Fruit fly (Drosophila melanogaster) whole organism, embryonic: ENCODE results near the gene CG5969.

Experiments used
- Asciz ChIP-seq: fragments of 200-800 bp; sonication (Bioruptor generic); optimal IDR thresholded peaks from 2 replicates; lab custom pipeline; 2017; ENCODE audit warnings: missing biosample characterization, mild to moderate bottlenecking, missing genetic modification characterization, missing genetic modification reagents
- CG10959 ChIP-seq: fragments of 200-800 bp; sonication (Bioruptor generic); IDR thresholded peaks from 2 replicates; pipeline ENCODE4 v1.3.6; 2022; ENCODE audit warnings: missing biosample characterization, missing genetic modification characterization
- CG11398 ChIP-seq: fragments of 200-800 bp; sonication (Bioruptor generic); optimal IDR thresholded peaks from 2 replicates; lab custom pipeline; 2016; ENCODE audit warnings: missing biosample characterization, missing genetic modification characterization
- CG11504 ChIP-seq: fragments of 200-800 bp; sonication (Bioruptor generic); optimal IDR thresholded peaks from 3 replicates; lab custom pipeline; 2019; ENCODE audit warnings: missing biosample characterization, mild to moderate bottlenecking, missing genetic modification characterization, moderate library complexity
- CG11695 ChIP-seq: fragments of 200-800 bp; sonication (Bioruptor generic); IDR thresholded peaks from 3 replicates; pipeline ENCODE4 v1.3.6; 2022; ENCODE audit warnings: missing biosample characterization, missing genetic modification characterization
- CG12236 ChIP-seq: fragments of 200-800 bp; sonication (Bioruptor generic); optimal IDR thresholded peaks from 2 replicates; lab custom pipeline; 2016; ENCODE audit warnings: missing biosample characterization, missing genetic modification characterization
- CG14860 ChIP-seq: fragments of 200-800 bp; sonication (Bioruptor generic); IDR thresholded peaks from 3 replicates; pipeline ENCODE4 v1.3.6; 2022; ENCODE audit warnings: missing biosample characterization, missing genetic modification characterization; ENCODE audit not compliant: partially characterized antibody
- CG15696 ChIP-seq: fragments of 200-800 bp; sonication (Bioruptor generic); optimal IDR thresholded peaks from 2 replicates; lab custom pipeline; 2019; ENCODE audit warnings: missing biosample characterization, mild to moderate bottlenecking, missing genetic modification characterization, moderate library complexity
- CG18262 ChIP-seq: fragments of 200-800 bp; optimal IDR thresholded peaks from 3 replicates; lab custom pipeline; 2019; ENCODE audit warnings: missing biosample characterization, mild to moderate bottlenecking, missing genetic modification characterization, moderate library complexity
- CG18764 ChIP-seq: fragments of 200-800 bp; sonication (Bioruptor generic); optimal IDR thresholded peaks from 3 replicates; lab custom pipeline; 2016; ENCODE audit warnings: missing biosample characterization, missing genetic modification characterization
- CG2202 ChIP-seq: fragments of 200-800 bp; sonication (Bioruptor generic); optimal IDR thresholded peaks from 2 replicates; lab custom pipeline; 2018; ENCODE audit warnings: missing biosample characterization, mild to moderate bottlenecking, missing genetic modification characterization
- CG30403 ChIP-seq: fragments of 200-800 bp; sonication (Bioruptor generic); optimal IDR thresholded peaks from 3 replicates; lab custom pipeline; 2016; ENCODE audit warnings: missing biosample characterization, missing genetic modification characterization
- CG31388 ChIP-seq: fragments of 200-800 bp; sonication (Bioruptor generic); optimal IDR thresholded peaks from 2 replicates; lab custom pipeline; 2016; ENCODE audit warnings: missing biosample characterization, missing genetic modification characterization
- CG3163 ChIP-seq: fragments of 200-800 bp; sonication (Bioruptor generic); optimal IDR thresholded peaks from 3 replicates; lab custom pipeline; 2016; ENCODE audit warnings: missing biosample characterization, missing genetic modification characterization
- CG4617 ChIP-seq: fragments of 200-800 bp; sonication (Bioruptor generic); optimal IDR thresholded peaks from 3 replicates; lab custom pipeline; 2016; ENCODE audit warnings: missing biosample characterization, missing genetic modification characterization, borderline replicate concordance
- CG4707 ChIP-seq: fragments of 200-800 bp; sonication (Bioruptor generic); optimal IDR thresholded peaks from 2 replicates; lab custom pipeline; 2018; ENCODE audit warnings: missing biosample characterization, mild to moderate bottlenecking, missing genetic modification characterization, moderate library complexity
- CG6175 ChIP-seq: fragments of 200-800 bp; sonication (Bioruptor generic); IDR thresholded peaks from 3 replicates; pipeline ENCODE4 v1.3.6; 2022; ENCODE audit warnings: missing biosample characterization, missing genetic modification characterization
- CG6683 ChIP-seq: fragments of 200-800 bp; sonication (Bioruptor generic); optimal IDR thresholded peaks from 2 replicates; lab custom pipeline; 2017; ENCODE audit warnings: missing biosample characterization, mild to moderate bottlenecking, missing genetic modification characterization, missing genetic modification reagents
- CG6813 ChIP-seq: fragments of 200-800 bp; sonication (Bioruptor generic); optimal IDR thresholded peaks from 2 replicates; lab custom pipeline; 2017; ENCODE audit warnings: missing biosample characterization, missing genetic modification characterization, mild to moderate bottlenecking, moderate library complexity, missing genetic modification reagents
- CG7271 ChIP-seq: fragments of 200-800 bp; sonication (Bioruptor generic); optimal IDR thresholded peaks from 2 replicates; lab custom pipeline; 2018; ENCODE audit warnings: missing biosample characterization, mild to moderate bottlenecking, missing genetic modification characterization, moderate library complexity
- CG8089 ChIP-seq: fragments of 200-800 bp; sonication (Bioruptor generic); optimal IDR thresholded peaks from 3 replicates; lab custom pipeline; 2016; ENCODE audit warnings: missing biosample characterization, missing genetic modification characterization
- CG8290 ChIP-seq, 3 experiments: fragments of 200-800 bp; sonication (Bioruptor generic); optimal IDR thresholded peaks; 2 replicates each; lab custom pipeline; 2016 to 2019; ENCODE audit warnings: missing biosample characterization in 3 of 3, missing genetic modification characterization in 3 of 3, mild to moderate bottlenecking in 2 of 3, moderate library complexity in 1 of 3
- CG9609 ChIP-seq: fragments of 200-800 bp; sonication (Bioruptor generic); optimal IDR thresholded peaks from 3 replicates; lab custom pipeline; 2016; ENCODE audit warnings: missing biosample characterization, missing genetic modification characterization
- CHES-1-like ChIP-seq: fragments of 200-800 bp; sonication (Bioruptor generic); optimal IDR thresholded peaks from 2 replicates; lab custom pipeline; 2016; ENCODE audit warnings: missing biosample characterization, missing genetic modification characterization
- CrebB ChIP-seq: fragments of 200-800 bp; sonication (Bioruptor generic); optimal IDR thresholded peaks from 3 replicates; lab custom pipeline; 2018; ENCODE audit warnings: missing biosample characterization, mild to moderate bottlenecking, missing genetic modification characterization
- ERR ChIP-seq: fragments of 200-800 bp; sonication (Bioruptor generic); optimal IDR thresholded peaks from 2 replicates; lab custom pipeline; 2016; ENCODE audit warnings: missing biosample characterization, missing genetic modification characterization
- Fer1 ChIP-seq: fragments of 200-800 bp; sonication (Bioruptor generic); optimal IDR thresholded peaks from 2 replicates; lab custom pipeline; 2017; ENCODE audit warnings: missing biosample characterization, mild to moderate bottlenecking, missing genetic modification characterization
- Max ChIP-seq: fragments of 200-800 bp; sonication (Bioruptor generic); optimal IDR thresholded peaks from 2 replicates; lab custom pipeline; 2016; ENCODE audit warnings: missing biosample characterization, mild to moderate bottlenecking, missing genetic modification characterization
- PHDP ChIP-seq: fragments of 200-800 bp; sonication (Bioruptor generic); optimal IDR thresholded peaks from 3 replicates; lab custom pipeline; 2018; ENCODE audit warnings: missing biosample characterization, mild to moderate bottlenecking, missing genetic modification characterization, moderate library complexity
- Spps ChIP-seq: fragments of 200-800 bp; sonication (Bioruptor generic); optimal IDR thresholded peaks from 2 replicates; lab custom pipeline; 2018; ENCODE audit warnings: missing biosample characterization, mild to moderate bottlenecking, missing genetic modification characterization
- Ssrp ChIP-seq: fragments of 200-800 bp; sonication (Bioruptor generic); optimal IDR thresholded peaks from 2 replicates; lab custom pipeline; 2018; ENCODE audit warnings: missing biosample characterization, mild to moderate bottlenecking, missing genetic modification characterization, moderate library complexity
- ab ChIP-seq: fragments of 200-800 bp; sonication (Bioruptor generic); optimal IDR thresholded peaks from 2 replicates; lab custom pipeline; 2016; ENCODE audit warnings: missing biosample characterization, missing genetic modification characterization
- ac ChIP-seq: fragments of 200-800 bp; sonication (Bioruptor generic); optimal IDR thresholded peaks from 3 replicates; lab custom pipeline; 2017; ENCODE audit warnings: missing biosample characterization, mild to moderate bottlenecking, missing genetic modification characterization
- al ChIP-seq: fragments of 200-800 bp; sonication (Bioruptor generic); IDR thresholded peaks from 2 replicates; pipeline ENCODE4 v1.3.6; 2022; ENCODE audit warnings: missing biosample characterization, missing genetic modification characterization
- bowl ChIP-seq: fragments of 200-800 bp; sonication (Bioruptor generic); IDR thresholded peaks from 2 replicates; pipeline ENCODE4 v1.3.6; 2022; ENCODE audit warnings: missing biosample characterization, missing genetic modification characterization
- crc ChIP-seq: fragments of 200-800 bp; sonication (Bioruptor generic); optimal IDR thresholded peaks from 2 replicates; lab custom pipeline; 2016; ENCODE audit warnings: missing biosample characterization, missing genetic modification characterization
- disco-r ChIP-seq: fragments of 200-800 bp; sonication (Bioruptor generic); optimal IDR thresholded peaks from 2 replicates; lab custom pipeline; 2016; ENCODE audit warnings: missing biosample characterization, missing genetic modification characterization
- eyg ChIP-seq: fragments of 200-800 bp; sonication (Bioruptor generic); optimal IDR thresholded peaks from 3 replicates; lab custom pipeline; 2016; ENCODE audit warnings: missing biosample characterization, missing genetic modification characterization
- hth ChIP-seq: fragments of >200 bp; optimal IDR thresholded peaks from 2 replicates; lab custom pipeline; 2017; ENCODE audit warnings: inconsistent platforms
- jigr1 ChIP-seq: fragments of 200-800 bp; sonication (Bioruptor generic); IDR thresholded peaks from 3 replicates; pipeline ENCODE4 v1.3.6; 2022; ENCODE audit warnings: missing biosample characterization, missing genetic modification characterization
- ken ChIP-seq: fragments of 200-800 bp; sonication (Bioruptor generic); IDR thresholded peaks from 3 replicates; pipeline ENCODE4 v1.3.6; 2022; ENCODE audit warnings: missing biosample characterization, missing genetic modification characterization
- lab ChIP-seq: fragments of 200-800 bp; sonication (Bioruptor generic); optimal IDR thresholded peaks from 3 replicates; lab custom pipeline; 2017; ENCODE audit warnings: missing biosample characterization, missing genetic modification characterization, mild to moderate bottlenecking, moderate library complexity, missing genetic modification reagents
- mam ChIP-seq: fragments of 200-800 bp; sonication (Bioruptor generic); optimal IDR thresholded peaks from 3 replicates; lab custom pipeline; 2016; ENCODE audit warnings: missing biosample characterization, missing genetic modification characterization
- mirr ChIP-seq: fragments of 200-800 bp; sonication (Bioruptor generic); optimal IDR thresholded peaks from 3 replicates; lab custom pipeline; 2018; ENCODE audit warnings: missing biosample characterization, mild to moderate bottlenecking, missing genetic modification characterization
- odd ChIP-seq: fragments of 200-800 bp; sonication (Bioruptor generic); optimal IDR thresholded peaks from 2 replicates; lab custom pipeline; 2017; ENCODE audit warnings: missing biosample characterization, mild to moderate bottlenecking, missing genetic modification characterization
- pb ChIP-seq: fragments of 200-800 bp; sonication (Bioruptor generic); optimal IDR thresholded peaks from 3 replicates; lab custom pipeline; 2016; ENCODE audit warnings: missing biosample characterization, missing genetic modification characterization
- pita ChIP-seq: fragments of 200-800 bp; sonication (Bioruptor generic); optimal IDR thresholded peaks from 2 replicates; lab custom pipeline; 2017; ENCODE audit warnings: missing biosample characterization, mild to moderate bottlenecking, missing genetic modification characterization
- sima ChIP-seq: fragments of 200-800 bp; sonication (Bioruptor generic); optimal IDR thresholded peaks from 2 replicates; lab custom pipeline; 2016; ENCODE audit warnings: missing biosample characterization, missing genetic modification characterization
- trem ChIP-seq: fragments of 200-800 bp; optimal IDR thresholded peaks from 3 replicates; lab custom pipeline; 2019; ENCODE audit warnings: missing biosample characterization, mild to moderate bottlenecking, missing genetic modification characterization, moderate library complexity

CG5969 gene

dm6 chr3L:20471499-20472313 lies 1.9 kb upstream of the CG5969 start:
- TF ChIP-seq CG12236 (GFP tag; lab: Kevin White, UChicago), result peak; percentile 72
- TF ChIP-seq CG30403, result peak; percentile 9
- TF ChIP-seq pb (GFP tag; lab: Kevin White, UChicago), result peak; percentile 4
- TF ChIP-seq CG2202, result peak; percentile 80
- no peak for TF ChIP-seq CG31388 (GFP tag; lab: Kevin White, UChicago)
- TF ChIP-seq CG11695 (GFP tag; lab: Robert Waterston, UW), result peak; percentile 49; the same call in 2 of the 3 replicates
- TF ChIP-seq CG8290 (GFP tag; optimal IDR thresholded peaks at IDR 0.05; lab: Kevin White, UChicago), result peak; percentile 59
- TF ChIP-seq CG8290 (tag; optimal IDR thresholded peaks at IDR 0.05; lab: Kevin White, UChicago), result peak in 1 of 2 experiments; percentile 87
- TF ChIP-seq ac (GFP tag; lab: Kevin White, UChicago), result peak; percentile 79
- TF ChIP-seq jigr1, result no peak
- no peak for TF ChIP-seq pita (GFP tag; lab: Kevin White, UChicago)
- TF ChIP-seq Max (GFP tag; lab: Kevin White, UChicago), result peak; percentile 6
- peak; percentile 66 for TF ChIP-seq mirr (GFP tag; lab: Kevin White, UChicago)
- peak; percentile 46 for TF ChIP-seq CG9609 (GFP tag; lab: Kevin White, UChicago)
- TF ChIP-seq CG6683, result peak; percentile 37
- peak; percentile 42 for TF ChIP-seq PHDP
- TF ChIP-seq al (GFP tag; lab: Robert Waterston, UW), result no peak
- TF ChIP-seq CG6175 (GFP tag; lab: Robert Waterston, UW), result no peak
- TF ChIP-seq odd, result no peak
- TF ChIP-seq CG18764 (GFP tag; lab: Kevin White, UChicago), result peak; percentile 46
- TF ChIP-seq CG8089 (GFP tag; lab: Kevin White, UChicago), result peak; percentile 83
- TF ChIP-seq lab, result peak; percentile 43
- TF ChIP-seq Asciz (GFP tag; lab: Kevin White, UChicago), result peak; percentile 79
- TF ChIP-seq disco-r (GFP tag; lab: Kevin White, UChicago), result peak; percentile 61
- peak; percentile 71 for TF ChIP-seq CG15696 (tag; lab: Kevin White, UChicago)
- TF ChIP-seq CHES-1-like (GFP tag; lab: Kevin White, UChicago), result peak; percentile 53
- peak; percentile 69 for TF ChIP-seq CrebB (tag; lab: Kevin White, UChicago)
- TF ChIP-seq CG14860 (GFP tag; lab: Robert Waterston, UW), result no peak
- peak; percentile 41 for TF ChIP-seq CG18262 (tag; lab: Kevin White, UChicago)
- TF ChIP-seq ERR (GFP tag; lab: Kevin White, UChicago), result peak; percentile 50
- peak; percentile 15 for TF ChIP-seq CG4617 (GFP tag; lab: Kevin White, UChicago)
- peak; percentile 80 for TF ChIP-seq CG11398 (GFP tag; lab: Kevin White, UChicago)
- TF ChIP-seq crc (GFP tag; lab: Kevin White, UChicago), result peak; percentile 0
- TF ChIP-seq Ssrp (tag; lab: Kevin White, UChicago), result no peak
- TF ChIP-seq trem (tag; lab: Kevin White, UChicago), result peak; percentile 1
- peak; percentile 6; the same call in 1 of the 2 replicates for TF ChIP-seq CG10959 (GFP tag; lab: Robert Waterston, UW)
- TF ChIP-seq bowl, result 0 out of 2 replicates have a peak, but pooled peaks have one; percentile 22
- peak; percentile 58 for TF ChIP-seq CG4707
- TF ChIP-seq Fer1 (GFP tag; lab: Kevin White, UChicago), result no peak
- peak; percentile 29; the same call in 1 of the 3 replicates for TF ChIP-seq ken (GFP tag; lab: Robert Waterston, UW)
- no peak for TF ChIP-seq sima (GFP tag; lab: Kevin White, UChicago)
- TF ChIP-seq CG3163 (GFP tag; lab: Kevin White, UChicago), result peak; percentile 43
- peak; percentile 27 for TF ChIP-seq mam (GFP tag; lab: Kevin White, UChicago)
- peak; percentile 60 for TF ChIP-seq eyg (GFP tag; lab: Kevin White, UChicago)
- no peak for TF ChIP-seq hth (lab: Kevin White, UChicago)
- peak; percentile 47 for TF ChIP-seq CG11504 (tag; lab: Kevin White, UChicago)
- peak; percentile 44 for TF ChIP-seq Spps (tag; lab: Kevin White, UChicago)
- peak; percentile 73 for TF ChIP-seq CG6813
- no peak for TF ChIP-seq CG7271 (tag; lab: Kevin White, UChicago)
- no peak for TF ChIP-seq ab
